Worm (Caenorhabditis elegans): ENCODE results near the gene glb-27.

- TF ChIP-seq nhr-25 (tag; optimal IDR thresholded peaks at IDR 0.05) (no peak), elt-3 (tag; optimal IDR thresholded peaks at IDR 0.05) (no peak), R02D3.7 (tag; optimal IDR thresholded peaks at IDR 0.05) (no peak), nhr-12 (tag; optimal IDR thresholded peaks at IDR 0.05) (no peak), ztf-11 (tag; optimal IDR thresholded peaks at IDR 0.05) (no peak), nhr-77 (tag; optimal IDR thresholded peaks at IDR 0.05) (no peak), snpc-4 (tag; optimal IDR thresholded peaks at IDR 0.05) (no peak)
Measured at ce11 chrII:8588442-8588841, 32.4 kb upstream of the glb-27 start.

Measured in whole organism, L2 larva.